Worm (Caenorhabditis elegans) whole organism, mixed stage, embryonic: Measurements from ENCODE around the gene srbc-19.

Experiments
- bed-3 ChIP-seq: fragments of 200-800 bp; sonication (Bioruptor generic); optimal IDR thresholded peaks from 3 replicates; lab custom pipeline; 2018; ENCODE audit warnings: mild to moderate bottlenecking, missing genetic modification characterization, moderate library complexity, missing compliant biosample characterization
- ceh-39 ChIP-seq: fragments of 150-350 bp; optimal IDR thresholded peaks from 2 replicates; lab custom pipeline; 2014; ENCODE audit warnings: missing biosample characterization, missing genetic modification characterization
- ceh-43 ChIP-seq: fragments of 200-800 bp; sonication (Bioruptor generic); optimal IDR thresholded peaks from 2 replicates; lab custom pipeline; 2018; ENCODE audit warnings: mild to moderate bottlenecking, missing genetic modification characterization, moderate library complexity, missing compliant biosample characterization
- ceh-83 ChIP-seq: fragments of 200-800 bp; sonication (Bioruptor generic); optimal IDR thresholded peaks from 2 replicates; lab custom pipeline; 2018; ENCODE audit warnings: mild to moderate bottlenecking, missing genetic modification characterization, missing compliant biosample characterization
- ces-1 ChIP-seq: fragments of 150-350 bp; optimal IDR thresholded peaks from 2 replicates; lab custom pipeline; 2014; ENCODE audit warnings: missing biosample characterization, missing genetic modification reagents, missing genetic modification characterization
- cnd-1 ChIP-seq: fragments of 200-800 bp; sonication (Bioruptor generic); optimal IDR thresholded peaks from 2 replicates; lab custom pipeline; 2018; ENCODE audit warnings: mild to moderate bottlenecking, missing genetic modification characterization, missing compliant biosample characterization
- drap-1 ChIP-seq: fragments of 200-800 bp; sonication (Bioruptor generic); optimal IDR thresholded peaks from 3 replicates; lab custom pipeline; 2018; ENCODE audit warnings: mild to moderate bottlenecking, missing genetic modification characterization, missing compliant biosample characterization
- elt-1 ChIP-seq: sonication (generic microtip); optimal IDR thresholded peaks from 2 replicates; lab custom pipeline; 2017; ENCODE audit warnings: missing genetic modification characterization, mild to moderate bottlenecking, missing compliant biosample characterization, antibody characterized with exemption, moderate library complexity, borderline replicate concordance; ENCODE audit not compliant: insufficient read depth
- elt-3 ChIP-seq: fragments of 150-350 bp; optimal IDR thresholded peaks from 2 replicates; lab custom pipeline; 2014; ENCODE audit warnings: missing biosample characterization, missing genetic modification characterization
- flh-1 ChIP-seq: fragments of 200-800 bp; sonication (Bioruptor generic); optimal IDR thresholded peaks from 2 replicates; lab custom pipeline; 2018; ENCODE audit warnings: mild to moderate bottlenecking, missing genetic modification characterization, moderate library complexity, missing compliant biosample characterization
- ham-2 ChIP-seq: fragments of 200-800 bp; sonication (Bioruptor generic); optimal IDR thresholded peaks from 2 replicates; lab custom pipeline; 2018; ENCODE audit warnings: mild to moderate bottlenecking, missing genetic modification characterization, missing compliant biosample characterization
- hlh-1 ChIP-seq: fragments of 150-350 bp; optimal IDR thresholded peaks from 2 replicates; lab custom pipeline; 2014; ENCODE audit warnings: missing biosample characterization, missing genetic modification reagents, missing genetic modification characterization
- lin-13 ChIP-seq: fragments of 150-350 bp; optimal IDR thresholded peaks from 2 replicates; lab custom pipeline; 2014; ENCODE audit warnings: missing biosample characterization, missing genetic modification characterization
- lin-32 ChIP-seq: fragments of 200-800 bp; sonication (Bioruptor generic); optimal IDR thresholded peaks from 2 replicates; lab custom pipeline; 2018; ENCODE audit warnings: mild to moderate bottlenecking, missing genetic modification characterization, missing compliant biosample characterization
- lsy-2 ChIP-seq: fragments of 150-350 bp; optimal IDR thresholded peaks from 2 replicates; lab custom pipeline; 2014; ENCODE audit warnings: missing biosample characterization, missing genetic modification characterization
- mab-5 ChIP-seq: fragments of 150-350 bp; optimal IDR thresholded peaks from 2 replicates; lab custom pipeline; 2014; ENCODE audit warnings: missing biosample characterization, missing genetic modification characterization
- mep-1 ChIP-seq: fragments of 150-350 bp; optimal IDR thresholded peaks from 2 replicates; lab custom pipeline; 2017; ENCODE audit warnings: missing biosample characterization, missing genetic modification reagents, missing genetic modification characterization, inconsistent platforms
- nhr-12 ChIP-seq: fragments of 150-350 bp; optimal IDR thresholded peaks from 2 replicates; lab custom pipeline; 2014; ENCODE audit warnings: missing biosample characterization, missing genetic modification characterization
- nhr-2 ChIP-seq: fragments of 150-350 bp; optimal IDR thresholded peaks from 2 replicates; lab custom pipeline; 2014; ENCODE audit warnings: missing biosample characterization, missing genetic modification characterization
- nhr-237 ChIP-seq: fragments of 150-350 bp; optimal IDR thresholded peaks from 2 replicates; lab custom pipeline; 2014; ENCODE audit warnings: missing biosample characterization, missing genetic modification characterization
- nhr-28 ChIP-seq: fragments of 150-350 bp; optimal IDR thresholded peaks from 2 replicates; lab custom pipeline; 2014; ENCODE audit warnings: missing biosample characterization, missing genetic modification characterization
- nhr-76 ChIP-seq: sonication (generic microtip); optimal IDR thresholded peaks from 2 replicates; lab custom pipeline; 2017; ENCODE audit warnings: missing biosample characterization, missing genetic modification characterization
- sem-2 ChIP-seq: fragments of 200-800 bp; sonication (Bioruptor generic); optimal IDR thresholded peaks from 2 replicates; lab custom pipeline; 2018; ENCODE audit warnings: mild to moderate bottlenecking, missing genetic modification characterization, missing compliant biosample characterization
- snpc-4 ChIP-seq: fragments of 150-350 bp; optimal IDR thresholded peaks from 2 replicates; lab custom pipeline; 2014; ENCODE audit warnings: missing biosample characterization, missing genetic modification characterization
- sptf-1 ChIP-seq: sonication (generic microtip); optimal IDR thresholded peaks from 2 replicates; lab custom pipeline; 2017; ENCODE audit warnings: mild to moderate bottlenecking, missing genetic modification characterization, moderate library complexity, missing compliant biosample characterization
- tbx-8 ChIP-seq: fragments of 200-800 bp; sonication (Bioruptor generic); optimal IDR thresholded peaks from 2 replicates; lab custom pipeline; 2018; ENCODE audit warnings: mild to moderate bottlenecking, missing genetic modification characterization, moderate library complexity, missing compliant biosample characterization
- unc-120 ChIP-seq: sonication (generic microtip); optimal IDR thresholded peaks from 2 replicates; lab custom pipeline; 2017; ENCODE audit warnings: missing genetic modification characterization, missing compliant biosample characterization; ENCODE audit not compliant: poor library complexity, severe bottlenecking
- unc-39 ChIP-seq: fragments of 150-350 bp; optimal IDR thresholded peaks from 2 replicates; lab custom pipeline; 2014; ENCODE audit warnings: missing biosample characterization, missing genetic modification characterization
- unc-62 ChIP-seq: fragments of 150-350 bp; optimal IDR thresholded peaks from 2 replicates; lab custom pipeline; 2014; ENCODE audit warnings: missing biosample characterization, missing genetic modification reagents, missing genetic modification characterization
- zip-8 ChIP-seq: fragments of 150-350 bp; optimal IDR thresholded peaks from 2 replicates; lab custom pipeline; 2014; ENCODE audit warnings: missing biosample characterization, missing genetic modification characterization
- ztf-11 ChIP-seq: fragments of 150-350 bp; optimal IDR thresholded peaks from 2 replicates; lab custom pipeline; 2014; ENCODE audit warnings: missing biosample characterization, missing genetic modification characterization

Gene srbc-19

DNA sequence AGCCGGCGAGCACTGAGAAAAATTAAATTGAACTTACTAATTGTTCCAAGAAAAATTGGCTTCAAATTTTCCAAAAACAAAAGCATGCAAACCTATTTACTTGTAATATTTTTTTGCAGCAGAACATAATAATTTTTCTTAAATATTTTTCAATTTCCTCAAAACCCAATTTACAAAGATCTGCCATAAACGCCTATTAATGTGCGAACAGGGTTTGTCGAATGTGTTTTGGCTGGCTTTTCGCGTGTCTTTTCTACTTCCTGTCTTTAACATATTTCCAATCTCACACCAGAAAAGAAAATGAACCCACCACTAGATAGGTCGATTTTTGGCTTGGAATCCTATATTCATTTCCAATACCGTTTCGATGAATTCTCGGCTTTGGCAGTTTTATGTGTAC lies 8.7 kb upstream of the srbc-19 start, which contains the start of gene C45H4.18:
TSS of gene C45H4.18 (plus strand) at position 301 of the 400 bp plus-strand sequence.
- no peak for TF ChIP-seq ham-2 (GFP tag; lab: Kevin White, UChicago)
- TF ChIP-seq ceh-39 (tag; lab: Kevin White, UChicago) = no peak
- no peak for TF ChIP-seq lin-32
- TF ChIP-seq nhr-76 = no peak
- TF ChIP-seq flh-1 (GFP tag; lab: Kevin White, UChicago) = no peak
- no peak for TF ChIP-seq unc-62
- TF ChIP-seq cnd-1 (tag; lab: Kevin White, UChicago) = no peak
- TF ChIP-seq mep-1 (tag; lab: Kevin White, UChicago) = no peak
- TF ChIP-seq ces-1 (GFP tag; lab: Kevin White, UChicago) = no peak
- no peak for TF ChIP-seq zip-8
- TF ChIP-seq snpc-4 (tag; lab: Kevin White, UChicago) = no peak
- no peak for TF ChIP-seq elt-1 (tag; lab: Kevin White, UChicago)
- no peak for TF ChIP-seq elt-3
- TF ChIP-seq tbx-8 (GFP tag; lab: Kevin White, UChicago) = no peak
- TF ChIP-seq nhr-237 = no peak
- TF ChIP-seq ceh-83 = no peak

DNA sequence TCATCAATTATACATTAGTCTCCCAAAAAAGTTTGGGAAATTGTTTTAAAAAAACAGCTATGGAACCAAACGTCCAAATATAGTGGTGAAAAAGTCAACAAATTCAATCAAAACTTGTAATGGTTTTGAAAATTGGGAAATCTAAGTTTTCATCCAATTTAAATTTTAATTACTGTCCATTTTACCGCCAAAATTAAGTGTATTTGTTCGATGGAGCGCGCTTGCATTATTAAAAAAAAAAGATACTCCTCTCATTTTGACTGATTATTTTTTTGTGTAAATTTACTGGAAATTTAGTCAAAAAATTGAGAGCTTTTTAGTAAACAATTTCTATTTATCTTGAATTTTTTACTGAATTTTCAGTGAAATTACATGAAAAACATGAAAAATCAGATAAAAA lies 7.9 kb upstream of the srbc-19 start:
- TF ChIP-seq ztf-11 (no peak), elt-1 (tag; lab: Kevin White, UChicago) (no peak), nhr-237 (no peak), mab-5 (tag; lab: Kevin White, UChicago) (no peak), flh-1 (GFP tag; lab: Kevin White, UChicago) (no peak), drap-1 (GFP tag; lab: Kevin White, UChicago) (no peak), snpc-4 (tag; lab: Kevin White, UChicago) (no peak), nhr-12 (no peak), zip-8 (no peak), sem-2 (GFP tag; lab: Kevin White, UChicago) (no peak), ceh-39 (tag; lab: Kevin White, UChicago) (no peak), nhr-2 (tag; lab: Kevin White, UChicago) (no peak), lsy-2 (tag; lab: Kevin White, UChicago) (no peak), ceh-43 (GFP tag; lab: Kevin White, UChicago) (no peak), cnd-1 (tag; lab: Kevin White, UChicago) (no peak), ceh-83 (no peak), ces-1 (GFP tag; lab: Kevin White, UChicago) (no peak), hlh-1 (tag; lab: Kevin White, UChicago) (no peak), bed-3 (GFP tag; lab: Kevin White, UChicago) (no peak)

DNA sequence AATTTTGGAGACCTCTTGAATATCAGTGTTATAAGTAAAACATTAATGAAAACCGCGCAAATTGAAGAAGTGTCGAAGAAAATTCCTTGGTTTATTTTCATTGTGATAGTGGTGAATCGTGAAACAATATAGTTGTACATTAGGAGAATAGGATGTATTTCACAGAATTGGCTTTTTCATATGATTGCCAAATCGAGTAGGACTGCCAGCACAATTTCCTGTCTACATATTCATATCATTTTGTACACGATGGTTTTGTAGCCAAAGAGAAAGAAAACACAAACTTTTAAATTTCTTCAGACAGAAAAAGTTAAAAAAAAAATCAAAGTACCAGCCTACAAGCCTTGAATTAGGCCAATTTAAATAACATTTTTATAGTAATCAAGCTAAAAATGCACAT lies 2.8 kb downstream of the srbc-19 start, which contains the start of gene str-255:
TSS of gene str-255 (minus strand) at position 101 of the 400 bp plus-strand sequence.
- no peak for TF ChIP-seq mab-5 (tag; lab: Kevin White, UChicago)
- TF ChIP-seq lsy-2 (tag; lab: Kevin White, UChicago) = no peak
- TF ChIP-seq drap-1 (GFP tag; lab: Kevin White, UChicago) = no peak
- TF ChIP-seq sptf-1 (tag; lab: Kevin White, UChicago) = no peak
- no peak for TF ChIP-seq unc-62
- TF ChIP-seq nhr-76 = no peak
- no peak for TF ChIP-seq nhr-28
- TF ChIP-seq mep-1 (tag; lab: Kevin White, UChicago) = no peak
- TF ChIP-seq tbx-8 (GFP tag; lab: Kevin White, UChicago) = no peak
- TF ChIP-seq ztf-11 = no peak
- TF ChIP-seq ces-1 (GFP tag; lab: Kevin White, UChicago) = no peak
- TF ChIP-seq sem-2 (GFP tag; lab: Kevin White, UChicago) = no peak
- no peak for TF ChIP-seq ham-2 (GFP tag; lab: Kevin White, UChicago)
- no peak for TF ChIP-seq unc-39 (tag; lab: Kevin White, UChicago)
- TF ChIP-seq unc-120 (tag; lab: Kevin White, UChicago) = no peak
- no peak for TF ChIP-seq snpc-4 (tag; lab: Kevin White, UChicago)

DNA sequence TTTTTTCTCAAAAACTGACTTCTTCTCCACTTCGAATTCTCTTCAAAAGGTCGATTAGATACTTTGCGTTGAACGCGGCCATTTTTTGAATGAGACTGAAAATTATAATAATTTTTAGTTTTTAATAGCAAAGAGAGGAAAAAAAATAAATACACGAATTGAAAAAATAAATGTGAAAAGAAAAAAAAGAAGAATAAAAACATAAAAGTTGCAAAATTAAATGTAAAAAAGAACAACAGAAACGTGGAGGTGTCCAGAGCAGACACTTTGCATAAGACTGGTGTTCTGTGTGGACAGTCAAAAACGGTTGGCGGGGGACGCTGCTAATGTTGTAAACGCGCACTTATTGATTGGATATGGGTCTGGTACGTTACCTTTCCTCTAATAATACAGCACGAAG lies 7.2 kb downstream of the srbc-19 start, which contains the start of gene C45H4.14:
TSS of gene C45H4.14 (minus strand) at position 101 of the 400 bp plus-strand sequence.
- TF ChIP-seq lsy-2 (tag; lab: Kevin White, UChicago) (no peak), drap-1 (GFP tag; lab: Kevin White, UChicago) (no peak), tbx-8 (GFP tag; lab: Kevin White, UChicago) (no peak), flh-1 (GFP tag; lab: Kevin White, UChicago) (no peak), lin-13 (tag; lab: Kevin White, UChicago) (no peak), elt-1 (tag; lab: Kevin White, UChicago) (no peak), unc-39 (tag; lab: Kevin White, UChicago) (no peak), sem-2 (GFP tag; lab: Kevin White, UChicago) (no peak), ceh-83 (no peak)
